Fruit fly (Drosophila melanogaster): Measurements from ENCODE around the gene CG7886.

CG7886 gene

DNA sequence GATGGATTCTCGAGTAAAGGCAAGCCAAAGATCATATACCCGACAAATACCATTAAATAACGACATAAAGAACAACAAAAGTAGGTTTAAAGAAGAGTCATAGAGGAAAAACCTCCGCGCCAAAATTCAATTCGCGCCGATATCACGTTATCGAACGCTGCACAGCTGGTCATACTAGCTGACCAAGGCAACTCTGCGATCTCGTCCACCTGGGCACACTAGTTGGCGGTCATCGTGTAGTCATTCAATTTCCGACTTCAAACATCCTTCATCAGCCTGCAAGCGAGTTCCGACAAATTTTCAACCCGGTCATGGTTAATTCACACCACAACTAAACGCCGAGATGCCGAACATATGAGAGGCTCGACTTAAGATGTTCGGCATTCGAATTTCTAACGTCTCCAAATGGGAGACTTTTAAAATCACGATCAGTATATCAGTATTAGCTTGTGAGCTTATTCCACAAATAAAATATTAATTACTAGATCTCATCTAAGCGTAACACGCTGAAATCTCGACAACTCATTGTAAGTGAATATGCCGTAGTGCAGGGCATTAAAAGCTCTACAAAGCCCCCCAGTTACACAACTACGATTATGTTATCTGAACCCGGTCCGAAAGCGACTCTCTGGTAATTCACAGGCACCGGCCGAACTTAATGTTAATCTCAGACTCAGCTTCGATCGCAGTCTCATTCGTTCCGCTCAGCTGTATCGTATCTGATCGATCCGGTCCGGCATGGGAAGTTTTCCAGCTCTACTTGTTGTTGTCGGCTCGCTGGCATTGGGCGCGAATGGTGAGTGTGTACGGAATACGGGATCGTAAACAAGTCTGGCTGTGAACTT, 14.6 kb upstream of the CG7886 start, which contains the start of gene CG3505 (continued):
- TF ChIP-seq CG12071 (GFP tag; optimal IDR thresholded peaks at IDR 0.05) (peak; percentile 9), CG13296 (GFP tag; optimal IDR thresholded peaks at IDR 0.05) (peak; percentile 74), nom (GFP tag; optimal IDR thresholded peaks at IDR 0.05) (no peak), ATbp (GFP tag; optimal IDR thresholded peaks at IDR 0.05) (peak; percentile 3), CG9437 (GFP tag; optimal IDR thresholded peaks at IDR 0.05) (no peak), Dll (GFP tag; IDR thresholded peaks at IDR 0.05; ENCODE audit: partially characterized antibody) (no peak), caup (GFP tag; optimal IDR thresholded peaks at IDR 0.05; ENCODE audit: severe bottlenecking) (no peak), dpn (GFP tag; optimal IDR thresholded peaks at IDR 0.05) (peak in 1 of 2 experiments; percentile 40), gfzf (GFP tag; optimal IDR thresholded peaks at IDR 0.05) (peak; percentile 81), CG4854 (GFP tag; optimal IDR thresholded peaks at IDR 0.05) (peak; percentile 52), ftz-f1 (GFP tag; optimal IDR thresholded peaks at IDR 0.05) (peak; percentile 29), NC2β (GFP tag; optimal IDR thresholded peaks at IDR 0.05) (peak; percentile 38), dm (GFP tag; optimal IDR thresholded peaks at IDR 0.05) (no peak), repo (GFP tag; optimal IDR thresholded peaks at IDR 0.05) (no peak), gsb (GFP tag; IDR thresholded peaks at IDR 0.05) (no peak; the same call in 1 of the 2 replicates), Mes4 (GFP tag; optimal IDR thresholded peaks at IDR 0.05) (no peak), CG3838 (GFP tag; optimal IDR thresholded peaks at IDR 0.05) (no peak), Fer3 (tag; optimal IDR thresholded peaks at IDR 0.05) (peak; percentile 44), CG1832 (GFP tag; optimal IDR thresholded peaks at IDR 0.05) (no peak), Hand (GFP tag; optimal IDR thresholded peaks at IDR 0.05) (no peak), CG34422 (GFP tag; IDR thresholded peaks at IDR 0.05) (no peak), btn (GFP tag; optimal IDR thresholded peaks at IDR 0.05) (no peak), CG5953 (GFP tag; IDR thresholded peaks at IDR 0.05) (no peak), Antp (GFP tag; optimal IDR thresholded peaks at IDR 0.05) (peak; percentile 5), z (GFP tag; IDR thresholded peaks at IDR 0.05) (no peak), Six4 (GFP tag; optimal IDR thresholded peaks at IDR 0.05) (no peak), sima (GFP tag; optimal IDR thresholded peaks at IDR 0.05) (no peak), tgo (GFP tag; IDR thresholded peaks at IDR 0.05) (peak; percentile 36; the same call in 2 of the 3 replicates), CG2678 (tag; optimal IDR thresholded peaks at IDR 0.05) (no peak), CG1024 (GFP tag; IDR thresholded peaks at IDR 0.05) (no peak), BEAF-32 (GFP tag; optimal IDR thresholded peaks at IDR 0.05) (peak; percentile 58), aop (GFP tag; IDR thresholded peaks at IDR 0.05) (no peak), Hsf (GFP tag; optimal IDR thresholded peaks at IDR 0.05) (no peak), CG14860 (GFP tag; IDR thresholded peaks at IDR 0.05; ENCODE audit: partially characterized antibody) (no peak), wdn (GFP tag; IDR thresholded peaks at IDR 0.05) (no peak), exex (tag; optimal IDR thresholded peaks at IDR 0.05) (no peak), CG33213 (GFP tag; optimal IDR thresholded peaks at IDR 0.05) (no peak), ase (GFP tag; IDR thresholded peaks at IDR 0.05) (no peak), CG8924 (tag; optimal IDR thresholded peaks at IDR 0.05) (peak; percentile 20), HLH54F (GFP tag; optimal IDR thresholded peaks at IDR 0.05) (no peak), CG16863 (GFP tag; optimal IDR thresholded peaks at IDR 0.05) (peak; percentile 28), sd (tag; optimal IDR thresholded peaks at IDR 0.05) (no peak), oc (tag; optimal IDR thresholded peaks at IDR 0.05) (peak; percentile 33), br (optimal IDR thresholded peaks at IDR 0.05) (no peak), Max (GFP tag; optimal IDR thresholded peaks at IDR 0.05) (no peak), CG9797 (GFP tag; optimal IDR thresholded peaks at IDR 0.05) (peak; percentile 96), chif (GFP tag; optimal IDR thresholded peaks at IDR 0.05) (no peak), CG13287 (GFP tag; IDR thresholded peaks at IDR 0.05; ENCODE audit: partially characterized antibody) (peak; percentile 50), CG2712 (tag; optimal IDR thresholded peaks at IDR 0.05) (peak; percentile 17)

All from whole organism, embryonic.